Worm (Caenorhabditis elegans): ENCODE results near the gene srh-76.

srh-76 gene

ce11 chrV:5848015-5848609 is 14.5 kb downstream of the srh-76 start:
- no peak for TF ChIP-seq mep-1 (tag; optimal IDR thresholded peaks at IDR 0.05)
- no peak for TF ChIP-seq nhr-19 (GFP tag; conservative IDR thresholded peaks at IDR 0.05)
- TF ChIP-seq hlh-17 (GFP tag; optimal IDR thresholded peaks at IDR 0.05; ENCODE audit: borderline replicate concordance), result no peak
- no peak for TF ChIP-seq efl-3 (GFP tag; optimal IDR thresholded peaks at IDR 0.05)
- TF ChIP-seq fkh-4 (tag; optimal IDR thresholded peaks at IDR 0.05; ENCODE audit: borderline replicate concordance), result no peak
- peak; percentile 29 for TF ChIP-seq nhr-85 (tag)
- TF ChIP-seq ceh-88 (GFP tag; IDR thresholded peaks at IDR 0.05), result no peak
- no peak for TF ChIP-seq xbp-1 (tag; optimal IDR thresholded peaks at IDR 0.05)
- no peak for TF ChIP-seq irx-1 (tag; optimal IDR thresholded peaks at IDR 0.05)
- TF ChIP-seq dpl-1 (GFP tag; optimal IDR thresholded peaks at IDR 0.05), result no peak
- TF ChIP-seq mab-9 (GFP tag; IDR thresholded peaks at IDR 0.05), result no peak
- TF ChIP-seq nhr-71 (tag; optimal IDR thresholded peaks at IDR 0.05), result peak; percentile 13
- TF ChIP-seq lin-14 (GFP tag; optimal IDR thresholded peaks at IDR 0.05), result peak; percentile 65
- TF ChIP-seq nhr-11 (tag; optimal IDR thresholded peaks at IDR 0.05), result no peak
- TF ChIP-seq egl-27 (tag; optimal IDR thresholded peaks at IDR 0.05), result no peak
- no peak for TF ChIP-seq ceh-63 (GFP tag; optimal IDR thresholded peaks at IDR 0.05)
- TF ChIP-seq elt-3 (tag; optimal IDR thresholded peaks at IDR 0.05), result peak in 1 of 6 experiments; percentile 10
- no peak for TF ChIP-seq isw-1 (GFP tag; IDR thresholded peaks at IDR 0.05)
- TF ChIP-seq nhr-90 (tag; optimal IDR thresholded peaks at IDR 0.05; ENCODE audit: poor library complexity), result no peak
- TF ChIP-seq nhr-47 (tag; optimal IDR thresholded peaks at IDR 0.05), result no peak
- TF ChIP-seq nhr-77 (tag; optimal IDR thresholded peaks at IDR 0.05), result no peak
- TF ChIP-seq ceh-82 (tag; optimal IDR thresholded peaks at IDR 0.05), result no peak
- no peak for TF ChIP-seq unc-86 (tag; optimal IDR thresholded peaks at IDR 0.05)
- TF ChIP-seq sup-37 (GFP tag; optimal IDR thresholded peaks at IDR 0.05), result no peak
- TF ChIP-seq pqm-1 (tag; optimal IDR thresholded peaks at IDR 0.05), result no peak
- no peak for TF ChIP-seq unc-30 (tag; optimal IDR thresholded peaks at IDR 0.05)
- TF ChIP-seq egl-13 (tag; optimal IDR thresholded peaks at IDR 0.05), result no peak
- TF ChIP-seq Y116A8C.19 (tag; optimal IDR thresholded peaks at IDR 0.05; ENCODE audit: borderline replicate concordance), result no peak
- no peak for TF ChIP-seq nhr-20 (tag; optimal IDR thresholded peaks at IDR 0.05)
- TF ChIP-seq nhr-84 (tag; optimal IDR thresholded peaks at IDR 0.05), result no peak
- no peak for TF ChIP-seq C04F5.9 (tag; optimal IDR thresholded peaks at IDR 0.05)
- no peak for TF ChIP-seq aly-2 (tag; optimal IDR thresholded peaks at IDR 0.05)
- no peak for TF ChIP-seq hlh-4 (tag; optimal IDR thresholded peaks at IDR 0.05)
- no peak for TF ChIP-seq lir-3 (tag; optimal IDR thresholded peaks at IDR 0.05; ENCODE audit: poor library complexity)
- TF ChIP-seq dsc-1 (tag; optimal IDR thresholded peaks at IDR 0.05), result no peak
- no peak for TF ChIP-seq ets-5 (GFP tag; IDR thresholded peaks at IDR 0.05)
- TF ChIP-seq alr-1 (tag; optimal IDR thresholded peaks at IDR 0.05; ENCODE audit: borderline replicate concordance), result no peak
- TF ChIP-seq zip-4 (GFP tag; optimal IDR thresholded peaks at IDR 0.05), result no peak
- no peak for TF ChIP-seq vab-15 (tag; optimal IDR thresholded peaks at IDR 0.05)
- no peak for TF ChIP-seq zag-1 (tag; optimal IDR thresholded peaks at IDR 0.05)
- no peak for TF ChIP-seq nhr-76 (tag; optimal IDR thresholded peaks at IDR 0.05)
- peak in 1 of 2 experiments; percentile 25 for TF ChIP-seq lin-35 (GFP tag; optimal IDR thresholded peaks at IDR 0.05)
- no peak for TF ChIP-seq swsn-7 (tag; optimal IDR thresholded peaks at IDR 0.05)
- peak; percentile 22 for TF ChIP-seq fkh-10 (GFP tag; optimal IDR thresholded peaks at IDR 0.05)
- TF ChIP-seq fos-1 (tag; optimal IDR thresholded peaks at IDR 0.05), result no peak
- no peak for TF ChIP-seq unc-62 (GFP tag; optimal IDR thresholded peaks at IDR 0.05)
- no peak for TF ChIP-seq unc-98 (GFP tag; IDR thresholded peaks at IDR 0.05)
- peak in 1 of 2 experiments; percentile 41 for TF ChIP-seq mdl-1 (tag; optimal IDR thresholded peaks at IDR 0.05)
- no peak for TF ChIP-seq nhr-12 (tag; optimal IDR thresholded peaks at IDR 0.05)
- no peak for TF ChIP-seq lin-13 (GFP tag; optimal IDR thresholded peaks at IDR 0.05)
- TF ChIP-seq nhr-28 (tag; optimal IDR thresholded peaks at IDR 0.05), result no peak
- TF ChIP-seq skn-1 (tag; optimal IDR thresholded peaks at IDR 0.05), result no peak

Data from whole organism, L1 larva.